Worm (Caenorhabditis elegans): ENCODE results near the gene tomm-20.
A peak's percentile ranks its signal among the peaks of the same experiment; 100 is the strongest.
"Not testable (repeated sequence)": the region's sequence is repeated elsewhere in the genome, so short reads cannot be mapped to it uniquely, and the experiment has no call there.

The tomm-20 gene

ce11 chrV:12343419-12343969, at the start of gene tomm-20:
Gene tomm-20 (minus strand): TSS chrV:12343469.
- no peak for TF ChIP-seq nhr-28 (tag; optimal IDR thresholded peaks at IDR 0.05)
- peak; percentile 32 for TF ChIP-seq hlh-1 (tag; optimal IDR thresholded peaks at IDR 0.05)
- TF ChIP-seq unc-120 (tag; optimal IDR thresholded peaks at IDR 0.05; ENCODE audit: poor library complexity, severe bottlenecking), result peak; percentile 34
- peak; percentile 5 for TF ChIP-seq elt-1 (tag; optimal IDR thresholded peaks at IDR 0.05; ENCODE audit: borderline replicate concordance, insufficient read depth)
- peak; percentile 50 for TF ChIP-seq unc-62 (GFP tag; optimal IDR thresholded peaks at IDR 0.05)
- TF ChIP-seq ces-1 (GFP tag; optimal IDR thresholded peaks at IDR 0.05), result peak; percentile 47
- TF ChIP-seq bed-3 (GFP tag; optimal IDR thresholded peaks at IDR 0.05), result peak; percentile 30
- TF ChIP-seq flh-1 (GFP tag; optimal IDR thresholded peaks at IDR 0.05), result no peak
- no peak for TF ChIP-seq snpc-4 (tag; optimal IDR thresholded peaks at IDR 0.05)
- TF ChIP-seq ceh-43 (GFP tag; optimal IDR thresholded peaks at IDR 0.05), result peak; percentile 58
- TF ChIP-seq ztf-11 (tag; optimal IDR thresholded peaks at IDR 0.05), result peak; percentile 24
- no peak for TF ChIP-seq nhr-76 (tag; optimal IDR thresholded peaks at IDR 0.05)
- TF ChIP-seq nhr-237 (tag; optimal IDR thresholded peaks at IDR 0.05), result peak; percentile 94
- TF ChIP-seq zip-8 (tag; optimal IDR thresholded peaks at IDR 0.05), result no peak
- TF ChIP-seq lsy-2 (tag; optimal IDR thresholded peaks at IDR 0.05), result peak; percentile 86
- peak; percentile 31 for TF ChIP-seq nhr-2 (tag; optimal IDR thresholded peaks at IDR 0.05)
- no peak for TF ChIP-seq tbx-8 (GFP tag; optimal IDR thresholded peaks at IDR 0.05)
- TF ChIP-seq drap-1 (GFP tag; optimal IDR thresholded peaks at IDR 0.05), result peak; percentile 38
- TF ChIP-seq M03D4.4 (tag; optimal IDR thresholded peaks at IDR 0.05), result peak; percentile 65
- TF ChIP-seq cnd-1 (tag; optimal IDR thresholded peaks at IDR 0.05), result peak; percentile 62
- TF ChIP-seq ham-2 (GFP tag; optimal IDR thresholded peaks at IDR 0.05), result no peak
- peak; percentile 96 for TF ChIP-seq mep-1 (tag; optimal IDR thresholded peaks at IDR 0.05)
- peak; percentile 79 for TF ChIP-seq mls-2 (tag; optimal IDR thresholded peaks at IDR 0.05)
- TF ChIP-seq sem-2 (GFP tag; optimal IDR thresholded peaks at IDR 0.05), result peak; percentile 26
- peak; percentile 47 for TF ChIP-seq ceh-39 (tag; optimal IDR thresholded peaks at IDR 0.05)
- peak; percentile 58 for TF ChIP-seq ceh-83 (GFP tag; optimal IDR thresholded peaks at IDR 0.05)
- TF ChIP-seq sptf-1 (tag; optimal IDR thresholded peaks at IDR 0.05), result peak; percentile 86
- no peak for TF ChIP-seq lin-32 (GFP tag; optimal IDR thresholded peaks at IDR 0.05)
- TF ChIP-seq nhr-12 (tag; optimal IDR thresholded peaks at IDR 0.05), result no peak
- TF ChIP-seq lin-13 (tag; optimal IDR thresholded peaks at IDR 0.05), result peak; percentile 98
- TF ChIP-seq pha-4 (tag; optimal IDR thresholded peaks at IDR 0.05), result peak; percentile 77

ce11 chrV:12386154-12386553, 42.9 kb upstream of the tomm-20 start, which contains the start of gene K01D12.15:
Gene K01D12.15 (plus strand): TSS chrV:12386454.
- no peak for TF ChIP-seq M03D4.4 (tag; optimal IDR thresholded peaks at IDR 0.05)
- TF ChIP-seq nhr-2 (tag; optimal IDR thresholded peaks at IDR 0.05), result no peak
- no peak for TF ChIP-seq nhr-28 (tag; optimal IDR thresholded peaks at IDR 0.05)
- no peak for TF ChIP-seq elt-3 (tag; optimal IDR thresholded peaks at IDR 0.05)
- no peak for TF ChIP-seq zip-8 (tag; optimal IDR thresholded peaks at IDR 0.05)
- TF ChIP-seq unc-120 (tag; optimal IDR thresholded peaks at IDR 0.05; ENCODE audit: poor library complexity, severe bottlenecking), result no peak
- TF ChIP-seq ham-2 (GFP tag; optimal IDR thresholded peaks at IDR 0.05), result no peak
- TF ChIP-seq ceh-43 (GFP tag; optimal IDR thresholded peaks at IDR 0.05), result no peak
- no peak for TF ChIP-seq snpc-4 (tag; optimal IDR thresholded peaks at IDR 0.05)
- TF ChIP-seq sptf-1 (tag; optimal IDR thresholded peaks at IDR 0.05), result no peak
- no peak for TF ChIP-seq cnd-1 (tag; optimal IDR thresholded peaks at IDR 0.05)
- no peak for TF ChIP-seq ces-1 (GFP tag; optimal IDR thresholded peaks at IDR 0.05)

- TF ChIP-seq pha-4 (tag; optimal IDR thresholded peaks at IDR 0.05) (no peak), mab-5 (tag; optimal IDR thresholded peaks at IDR 0.05) (no peak), ztf-11 (tag; optimal IDR thresholded peaks at IDR 0.05) (no peak), nhr-12 (tag; optimal IDR thresholded peaks at IDR 0.05) (no peak), elt-3 (tag; optimal IDR thresholded peaks at IDR 0.05) (no peak), sem-2 (GFP tag; optimal IDR thresholded peaks at IDR 0.05) (no peak), mep-1 (tag; optimal IDR thresholded peaks at IDR 0.05) (no peak), unc-120 (tag; optimal IDR thresholded peaks at IDR 0.05; ENCODE audit: poor library complexity, severe bottlenecking) (no peak), drap-1 (GFP tag; optimal IDR thresholded peaks at IDR 0.05) (no peak), flh-1 (GFP tag; optimal IDR thresholded peaks at IDR 0.05) (no peak)
These were observed 34.0 kb upstream of the tomm-20 start, which contains the start of gene K01D12.1 for ce11 chrV:12377256-12377655. Gene K01D12.1 (plus strand): TSS chrV:12377556.

- not testable (repeated sequence) for TF ChIP-seq ceh-83 (GFP tag; optimal IDR thresholded peaks at IDR 0.05); bed-3 (GFP tag; optimal IDR thresholded peaks at IDR 0.05); M03D4.4 (tag; optimal IDR thresholded peaks at IDR 0.05)
These were observed 31.0 kb upstream of the tomm-20 start, which contains the start of gene F23H12.10 for ce11 chrV:12374252-12374651. Gene F23H12.10 (minus strand): TSS chrV:12374263.

All from whole organism, mixed stage, embryonic.